Worm (Caenorhabditis elegans): ENCODE results near the gene R107.9.

The R107.9 gene

ce11 chrIII:9051119-9051597 is 13.4 kb downstream of the R107.9 start (continued):
- TF ChIP-seq rpc-1 (optimal IDR thresholded peaks at IDR 0.05) (no peak), rpc-1 (tag; optimal IDR thresholded peaks at IDR 0.05) (no peak), F33H1.4 (GFP tag; IDR thresholded peaks at IDR 0.05) (peak; percentile 10; the same call in 1 of the 2 replicates), chd-7 (tag; optimal IDR thresholded peaks at IDR 0.05) (peak; percentile 70), nfya-2 (GFP tag; IDR thresholded peaks at IDR 0.05) (no peak), snpc-1.1 (tag; optimal IDR thresholded peaks at IDR 0.05; ENCODE audit: insufficient read depth) (no peak), nhr-120 (GFP tag; IDR thresholded peaks at IDR 0.05) (no peak), nhr-179 (tag; optimal IDR thresholded peaks at IDR 0.05) (no peak), madf-10 (tag; optimal IDR thresholded peaks at IDR 0.05) (peak; percentile 70), lag-1 (GFP tag; IDR thresholded peaks at IDR 0.05) (no peak), snpc-1.3 (tag; optimal IDR thresholded peaks at IDR 0.05; ENCODE audit: insufficient read depth) (peak; percentile 35), hsf-1 (GFP tag; IDR thresholded peaks at IDR 0.05) (peak; percentile 79), bed-2 (GFP tag; IDR thresholded peaks at IDR 0.05) (no peak), hlh-12 (tag; optimal IDR thresholded peaks at IDR 0.05) (no peak), ztf-22 (GFP tag; optimal IDR thresholded peaks at IDR 0.05) (peak; percentile 32), snpc-3.4 (tag; optimal IDR thresholded peaks at IDR 0.05) (no peak), nfya-1 (tag; optimal IDR thresholded peaks at IDR 0.05; ENCODE audit: borderline replicate concordance, insufficient read depth) (no peak), somi-1 (GFP tag; optimal IDR thresholded peaks at IDR 0.05) (peak; percentile 85), hmg-1.2 (GFP tag; IDR thresholded peaks at IDR 0.05) (peak; percentile 54), sptf-2 (GFP tag; optimal IDR thresholded peaks at IDR 0.05) (peak; percentile 8), pha-4 (tag; optimal IDR thresholded peaks at IDR 0.05) (peak; percentile 6), bed-1 (GFP tag; IDR thresholded peaks at IDR 0.05) (no peak), ztf-6 (GFP tag; IDR thresholded peaks at IDR 0.05) (no peak), zim-3 (tag; optimal IDR thresholded peaks at IDR 0.05) (peak; percentile 47), athp-1 (tag; optimal IDR thresholded peaks at IDR 0.05) (no peak), attf-3 (GFP tag; conservative IDR thresholded peaks at IDR 0.05) (no peak), Y95B8A.8 (GFP tag; IDR thresholded peaks at IDR 0.05) (peak; percentile 59), efl-1 (GFP tag; optimal IDR thresholded peaks at IDR 0.05) (no peak), sea-2 (GFP tag; IDR thresholded peaks at IDR 0.05) (no peak), aptf-3 (GFP tag; IDR thresholded peaks at IDR 0.05) (0 out of 2 replicates have a peak, but pooled peaks have one; percentile 6), akir-1 (GFP tag; optimal IDR thresholded peaks at IDR 0.05) (peak; percentile 20), Y67H2A.10 (GFP tag; conservative IDR thresholded peaks at IDR 0.05) (no peak), C06A6.2 (GFP tag; conservative IDR thresholded peaks at IDR 0.05) (peak; percentile 41; the same call in 1 of the 2 replicates), tbx-9 (tag; optimal IDR thresholded peaks at IDR 0.05; ENCODE audit: borderline replicate concordance) (peak; percentile 3), madf-3 (GFP tag; IDR thresholded peaks at IDR 0.05) (peak; percentile 45; the same call in 1 of the 2 replicates), him-1 (tag; optimal IDR thresholded peaks at IDR 0.05) (no peak), ceh-40 (GFP tag; IDR thresholded peaks at IDR 0.05) (peak; percentile 42; the same call in 1 of the 2 replicates), lsy-27 (tag; optimal IDR thresholded peaks at IDR 0.05; ENCODE audit: borderline replicate concordance, insufficient read depth) (no peak), lin-40 (tag; optimal IDR thresholded peaks at IDR 0.05) (peak; percentile 67), K11D2.4 (GFP tag; IDR thresholded peaks at IDR 0.05) (peak; percentile 49), B0336.3 (GFP tag; IDR thresholded peaks at IDR 0.05) (peak; percentile 63; the same call in 1 of the 2 replicates), let-607 (tag; optimal IDR thresholded peaks at IDR 0.05) (peak; percentile 58 to 64), nhr-27 (tag; optimal IDR thresholded peaks at IDR 0.05) (no peak), hlh-26 (GFP tag; conservative IDR thresholded peaks at IDR 0.05) (no peak), B0019.2 (GFP tag; conservative IDR thresholded peaks at IDR 0.05) (no peak), nhr-80 (tag; optimal IDR thresholded peaks at IDR 0.05) (peak; percentile 84), F57C9.4 (tag; optimal IDR thresholded peaks at IDR 0.05) (peak; percentile 37), Y79H2A.3 (GFP tag; conservative IDR thresholded peaks at IDR 0.05) (peak; percentile 72; the same call in 1 of the 2 replicates)
